Worm (Caenorhabditis elegans): ENCODE measurements around the gene hst-3.1.
A peak's percentile ranks its signal among the peaks of the same experiment; 100 is the strongest.

The hst-3.1 gene

DNA sequence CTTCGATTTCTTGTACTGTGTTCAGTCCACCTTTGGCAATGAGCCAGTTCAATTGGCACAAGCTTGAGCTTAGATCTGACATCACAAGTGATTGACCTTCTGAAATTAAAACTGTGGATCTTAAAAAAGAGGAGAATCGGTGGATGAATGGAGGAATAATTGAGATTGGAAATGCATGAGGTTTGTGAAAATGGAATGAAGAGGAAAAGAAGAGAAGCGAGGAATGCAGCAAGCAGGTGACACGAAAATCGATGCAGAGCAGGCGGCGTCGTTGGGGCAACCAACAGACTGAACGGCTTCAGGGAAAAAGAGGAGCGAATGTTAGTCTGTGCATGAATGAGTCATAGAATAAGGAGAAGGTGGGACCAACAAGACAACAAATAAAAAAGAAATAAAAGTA, 22.2 kb upstream of the hst-3.1 start, which contains the start of gene fkh-8:
fkh-8 (minus strand) TSS at position 101 of the 400 bp plus-strand sequence.
- TF ChIP-seq nhr-27 (tag; optimal IDR thresholded peaks at IDR 0.05) (no peak), let-607 (tag; optimal IDR thresholded peaks at IDR 0.05) (no peak), let-526 (GFP tag; IDR thresholded peaks at IDR 0.05) (no peak), lin-35 (GFP tag; optimal IDR thresholded peaks at IDR 0.05) (no peak), attf-5 (GFP tag; optimal IDR thresholded peaks at IDR 0.05) (no peak), pbrm-1 (GFP tag; IDR thresholded peaks at IDR 0.05) (no peak), B0336.3 (GFP tag; IDR thresholded peaks at IDR 0.05) (no peak), pha-4 (tag; optimal IDR thresholded peaks at IDR 0.05) (no peak)

DNA sequence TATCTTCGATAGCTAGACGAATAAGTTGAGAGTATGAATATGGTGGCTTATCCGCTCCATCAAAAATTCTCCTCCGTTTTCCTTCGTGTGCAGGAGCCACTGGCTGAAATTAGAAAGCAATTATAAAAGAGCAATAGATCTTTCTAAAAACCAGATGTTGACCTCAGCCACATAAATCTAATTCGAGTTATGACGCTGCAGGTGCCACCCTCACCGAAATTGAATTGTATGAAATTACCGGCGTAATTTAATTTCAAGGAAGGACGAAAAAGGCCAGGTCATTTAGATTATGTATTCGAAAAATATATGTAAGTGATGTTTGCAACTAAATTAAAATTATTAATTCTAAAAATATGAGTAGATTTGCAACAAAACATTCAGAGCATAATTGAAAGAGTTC, 21.7 kb upstream of the hst-3.1 start:
- no peak for TF ChIP-seq ceh-79 (tag; optimal IDR thresholded peaks at IDR 0.05)
- no peak for TF ChIP-seq snpc-1.1 (tag; optimal IDR thresholded peaks at IDR 0.05; ENCODE audit: insufficient read depth)
- TF ChIP-seq ceh-40 (GFP tag; IDR thresholded peaks at IDR 0.05), result no peak
- no peak for TF ChIP-seq ceh-91 (GFP tag; IDR thresholded peaks at IDR 0.05)
- no peak for TF ChIP-seq hlh-26 (GFP tag; conservative IDR thresholded peaks at IDR 0.05)
- no peak for TF ChIP-seq tbx-9 (tag; optimal IDR thresholded peaks at IDR 0.05; ENCODE audit: borderline replicate concordance)
- no peak for TF ChIP-seq rcor-1 (GFP tag; IDR thresholded peaks at IDR 0.05)
- no peak for TF ChIP-seq ztf-3 (GFP tag; optimal IDR thresholded peaks at IDR 0.05)

DNA sequence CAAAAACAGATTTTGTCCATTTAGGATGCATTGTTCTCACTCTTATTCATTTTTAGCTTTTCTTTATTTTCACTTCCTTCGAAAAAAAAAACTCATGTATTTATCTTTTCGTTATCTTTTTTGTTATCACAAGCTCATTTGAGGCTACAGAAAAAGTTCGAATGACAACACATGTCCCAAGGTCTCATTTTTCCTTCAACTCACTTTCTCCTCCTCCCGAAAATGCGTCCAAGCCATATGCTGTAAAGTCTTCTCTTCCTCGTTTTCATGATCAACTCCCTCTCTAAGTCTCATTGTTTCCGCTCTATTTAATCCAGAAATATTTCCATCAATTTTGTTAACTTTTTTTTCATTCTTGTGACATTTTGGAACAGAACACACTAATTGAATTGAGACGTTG, 12.3 kb upstream of the hst-3.1 start:
- TF ChIP-seq F55B11.4 (tag; optimal IDR thresholded peaks at IDR 0.05; ENCODE audit: borderline replicate concordance, insufficient read depth) (no peak), dox-1 (GFP tag; IDR thresholded peaks at IDR 0.05) (no peak), rcor-1 (GFP tag; IDR thresholded peaks at IDR 0.05) (no peak), cebp-1 (GFP tag; IDR thresholded peaks at IDR 0.05) (no peak), cebp-1 (tag; optimal IDR thresholded peaks at IDR 0.05) (no peak), F37B4.10 (GFP tag; IDR thresholded peaks at IDR 0.05) (no peak), snpc-4 (GFP tag; optimal IDR thresholded peaks at IDR 0.05) (no peak), snpc-4 (tag; optimal IDR thresholded peaks at IDR 0.05) (no peak), F10E7.11 (tag; optimal IDR thresholded peaks at IDR 0.05) (no peak), lin-35 (GFP tag; optimal IDR thresholded peaks at IDR 0.05) (no peak), K11D2.4 (GFP tag; IDR thresholded peaks at IDR 0.05) (no peak), T26A5.8 (tag; optimal IDR thresholded peaks at IDR 0.05) (no peak), bed-2 (GFP tag; IDR thresholded peaks at IDR 0.05) (no peak), nfyb-1 (GFP tag; IDR thresholded peaks at IDR 0.05) (no peak), madf-10 (tag; optimal IDR thresholded peaks at IDR 0.05) (no peak), B0035.1 (tag; optimal IDR thresholded peaks at IDR 0.05) (no peak), lag-1 (GFP tag; IDR thresholded peaks at IDR 0.05) (no peak), F57A8.1 (GFP tag; optimal IDR thresholded peaks at IDR 0.05) (no peak)

DNA sequence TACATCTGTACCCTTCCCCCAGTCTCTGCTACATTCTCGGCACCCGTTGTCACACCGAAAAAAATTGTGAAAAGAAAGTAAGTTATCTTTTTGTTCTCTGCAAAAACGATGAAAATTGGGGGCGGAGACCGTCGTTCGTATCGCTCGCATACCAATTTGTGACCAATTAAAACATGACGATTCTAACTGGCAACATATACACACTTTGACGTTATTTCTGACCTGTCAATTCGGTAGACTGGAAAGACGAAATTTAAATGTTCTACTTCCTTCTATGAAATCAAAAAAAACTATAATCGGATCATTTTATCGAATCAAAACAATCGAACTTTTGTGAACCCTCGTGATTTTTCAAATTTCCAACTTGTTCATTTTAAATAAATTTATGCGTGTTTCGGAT, 11.5 kb upstream of the hst-3.1 start:
- TF ChIP-seq nhr-80 (tag; optimal IDR thresholded peaks at IDR 0.05) (peak; percentile 52), nhr-90 (tag; optimal IDR thresholded peaks at IDR 0.05) (no peak), gei-17 (GFP tag; optimal IDR thresholded peaks at IDR 0.05) (no peak)
